Fruit fly (Drosophila melanogaster) whole organism, embryonic: ENCODE results near the gene CG34238.

Experiments
- Abd-B ChIP-seq: fragments of 200-800 bp; sonication (Bioruptor generic); optimal IDR thresholded peaks from 2 replicates; lab custom pipeline; 2018; ENCODE audit warnings: missing biosample characterization, mild to moderate bottlenecking, missing genetic modification characterization, moderate library complexity
- Adf1 ChIP-seq: fragments of 200-800 bp; sonication (Bioruptor generic); IDR thresholded peaks from 2 replicates; pipeline ENCODE4 v1.3.6; 2022; ENCODE audit warnings: missing biosample characterization, missing genetic modification characterization
- CG10654 ChIP-seq: fragments of 200-800 bp; sonication (Bioruptor generic); optimal IDR thresholded peaks from 2 replicates; lab custom pipeline; 2016; ENCODE audit warnings: missing biosample characterization, missing genetic modification characterization
- CG11093 ChIP-seq: fragments of 200-800 bp; sonication (Bioruptor generic); IDR thresholded peaks from 3 replicates; pipeline ENCODE4 v1.3.6; 2022; ENCODE audit warnings: missing biosample characterization, missing genetic modification characterization
- CG11723 ChIP-seq: fragments of 200-800 bp; sonication (Bioruptor generic); optimal IDR thresholded peaks from 2 replicates; lab custom pipeline; 2017; ENCODE audit warnings: missing biosample characterization, mild to moderate bottlenecking, missing genetic modification characterization
- CG13287 ChIP-seq: fragments of 200-800 bp; sonication (Bioruptor generic); IDR thresholded peaks from 2 replicates; pipeline ENCODE4 v1.3.6; 2022; ENCODE audit warnings: missing biosample characterization, missing genetic modification characterization; ENCODE audit not compliant: partially characterized antibody
- CG13424 ChIP-seq: fragments of 200-800 bp; sonication (Bioruptor generic); optimal IDR thresholded peaks from 2 replicates; lab custom pipeline; 2019; ENCODE audit warnings: missing biosample characterization, mild to moderate bottlenecking, missing genetic modification characterization, moderate library complexity
- CG15269 ChIP-seq: fragments of 200-800 bp; sonication (Bioruptor generic); optimal IDR thresholded peaks from 2 replicates; lab custom pipeline; 2018; ENCODE audit warnings: missing biosample characterization, mild to moderate bottlenecking, missing genetic modification characterization, moderate library complexity
- CG1602 ChIP-seq: fragments of 200-800 bp; sonication (Bioruptor generic); optimal IDR thresholded peaks from 3 replicates; lab custom pipeline; 2016; ENCODE audit warnings: missing biosample characterization, missing genetic modification characterization
- CG1647 ChIP-seq: fragments of 200-800 bp; sonication (Bioruptor generic); optimal IDR thresholded peaks from 3 replicates; lab custom pipeline; 2016; ENCODE audit warnings: missing biosample characterization, missing genetic modification characterization
- CG16813 ChIP-seq: fragments of 200-800 bp; sonication (Bioruptor generic); IDR thresholded peaks from 3 replicates; pipeline ENCODE4 v1.3.6; 2022; ENCODE audit warnings: missing biosample characterization, missing genetic modification characterization; ENCODE audit not compliant: partially characterized antibody
- CG18011 ChIP-seq: fragments of 200-800 bp; sonication (Bioruptor generic); optimal IDR thresholded peaks from 2 replicates; lab custom pipeline; 2017; ENCODE audit warnings: missing biosample characterization, missing genetic modification characterization, mild to moderate bottlenecking, moderate library complexity, missing genotype
- CG1832 ChIP-seq: fragments of 200-800 bp; sonication (Bioruptor generic); optimal IDR thresholded peaks from 2 replicates; lab custom pipeline; 2017; ENCODE audit warnings: missing biosample characterization, mild to moderate bottlenecking, missing genetic modification characterization, inconsistent platforms
- CG2678 ChIP-seq: fragments of 200-800 bp; sonication (Bioruptor generic); optimal IDR thresholded peaks from 3 replicates; lab custom pipeline; 2019; ENCODE audit warnings: missing biosample characterization, mild to moderate bottlenecking, missing genetic modification characterization, moderate library complexity
- CG4360 ChIP-seq: fragments of 200-800 bp; sonication (Bioruptor generic); IDR thresholded peaks from 2 replicates; pipeline ENCODE4 v1.3.6; 2022; ENCODE audit warnings: missing biosample characterization, missing genetic modification characterization
- CG5953 ChIP-seq: fragments of 200-800 bp; sonication (Bioruptor generic); IDR thresholded peaks from 2 replicates; pipeline ENCODE4 v1.3.6; 2022; ENCODE audit warnings: missing biosample characterization, missing genetic modification characterization
- CG7963 ChIP-seq: fragments of 200-800 bp; sonication (Bioruptor generic); IDR thresholded peaks from 3 replicates; pipeline ENCODE4 v1.3.6; 2022; ENCODE audit warnings: missing biosample characterization, missing genetic modification characterization; ENCODE audit not compliant: partially characterized antibody
- CG8281 ChIP-seq: fragments of 200-800 bp; sonication (Bioruptor generic); optimal IDR thresholded peaks from 2 replicates; lab custom pipeline; 2018; ENCODE audit warnings: missing biosample characterization, mild to moderate bottlenecking, missing genetic modification characterization, moderate library complexity
- CG8359 ChIP-seq: fragments of 200-800 bp; sonication (Bioruptor generic); optimal IDR thresholded peaks from 2 replicates; lab custom pipeline; 2017; ENCODE audit warnings: missing biosample characterization, mild to moderate bottlenecking, missing genetic modification characterization, borderline replicate concordance
- CG9609 ChIP-seq: fragments of 200-800 bp; sonication (Bioruptor generic); optimal IDR thresholded peaks from 3 replicates; lab custom pipeline; 2016; ENCODE audit warnings: missing biosample characterization, missing genetic modification characterization
- CG9727 ChIP-seq: fragments of 200-800 bp; sonication (Bioruptor generic); optimal IDR thresholded peaks from 3 replicates; lab custom pipeline; 2017; ENCODE audit warnings: missing biosample characterization, mild to moderate bottlenecking, missing genetic modification characterization
- CG9817 ChIP-seq: fragments of 200-800 bp; sonication (Bioruptor generic); optimal IDR thresholded peaks from 2 replicates; lab custom pipeline; 2018; ENCODE audit warnings: missing biosample characterization, mild to moderate bottlenecking, missing genetic modification characterization, moderate library complexity
- CHES-1-like ChIP-seq: fragments of 200-800 bp; sonication (Bioruptor generic); optimal IDR thresholded peaks from 2 replicates; lab custom pipeline; 2016; ENCODE audit warnings: missing biosample characterization, missing genetic modification characterization
- CrebB ChIP-seq: fragments of 200-800 bp; sonication (Bioruptor generic); optimal IDR thresholded peaks from 3 replicates; lab custom pipeline; 2018; ENCODE audit warnings: missing biosample characterization, mild to moderate bottlenecking, missing genetic modification characterization
- Dbx ChIP-seq: fragments of 200-800 bp; sonication (Bioruptor generic); IDR thresholded peaks from 3 replicates; pipeline ENCODE4 v1.3.6; 2022; ENCODE audit warnings: missing biosample characterization, missing genetic modification characterization
- Dip3 ChIP-seq: fragments of 200-800 bp; sonication (Bioruptor generic); optimal IDR thresholded peaks from 3 replicates; lab custom pipeline; 2016; ENCODE audit warnings: missing biosample characterization, missing genetic modification characterization
- Ets65A ChIP-seq: fragments of 200-800 bp; sonication (Bioruptor generic); peaks from one replicate; lab custom pipeline; 2016; ENCODE audit warnings: missing biosample characterization, missing genetic modification characterization
- HLH3B ChIP-seq: fragments of 200-800 bp; sonication (Bioruptor generic); IDR thresholded peaks from 2 replicates; pipeline ENCODE4 v1.3.6; 2022; ENCODE audit warnings: missing biosample characterization, missing genetic modification characterization
- HLHmδ ChIP-seq: fragments of 200-800 bp; sonication (Bioruptor generic); optimal IDR thresholded peaks from 2 replicates; lab custom pipeline; 2018; ENCODE audit warnings: missing biosample characterization, mild to moderate bottlenecking, missing genetic modification characterization, moderate library complexity
- Hr3 ChIP-seq: fragments of 200-800 bp; sonication (Bioruptor generic); optimal IDR thresholded peaks from 3 replicates; lab custom pipeline; 2016; ENCODE audit warnings: missing biosample characterization, missing genetic modification characterization
- Hr39 ChIP-seq: fragments of >200 bp; optimal IDR thresholded peaks from 2 replicates; lab custom pipeline; 2017
- NfI ChIP-seq: fragments of 200-800 bp; sonication (Bioruptor generic); optimal IDR thresholded peaks from 3 replicates; lab custom pipeline; 2018; ENCODE audit warnings: missing biosample characterization, mild to moderate bottlenecking, missing genetic modification characterization, moderate library complexity
- Rfx ChIP-seq: fragments of 200-800 bp; sonication (Bioruptor generic); IDR thresholded peaks from 2 replicates; pipeline ENCODE4 v1.3.6; 2022; ENCODE audit warnings: missing biosample characterization, missing genetic modification characterization
- abd-A ChIP-seq: fragments of 200-800 bp; sonication (Bioruptor generic); optimal IDR thresholded peaks from 3 replicates; lab custom pipeline; 2019; ENCODE audit warnings: missing biosample characterization, mild to moderate bottlenecking, missing genetic modification characterization, moderate library complexity
- ac ChIP-seq: fragments of 200-800 bp; sonication (Bioruptor generic); optimal IDR thresholded peaks from 3 replicates; lab custom pipeline; 2017; ENCODE audit warnings: missing biosample characterization, mild to moderate bottlenecking, missing genetic modification characterization
- crp ChIP-seq, 2 experiments: fragments of 200-800 bp; sonication (Bioruptor generic); optimal IDR thresholded peaks; 2 replicates in 1 of 2; 3 replicates in 1 of 2; lab custom pipeline; 2017; ENCODE audit warnings: missing biosample characterization in 2 of 2, missing genetic modification characterization in 2 of 2, mild to moderate bottlenecking in 1 of 2, moderate library complexity in 1 of 2
- cwo ChIP-seq: fragments of 200-800 bp; sonication (Bioruptor generic); optimal IDR thresholded peaks from 3 replicates; lab custom pipeline; 2017; ENCODE audit warnings: missing biosample characterization, missing genetic modification characterization, mild to moderate bottlenecking, moderate library complexity, missing genetic modification reagents
- dysf ChIP-seq: fragments of 200-800 bp; sonication (Bioruptor generic); IDR thresholded peaks from 3 replicates; pipeline ENCODE4 v1.3.6; 2022; ENCODE audit warnings: missing biosample characterization, missing genetic modification characterization
- grn ChIP-seq: fragments of 200-800 bp; sonication (Bioruptor generic); optimal IDR thresholded peaks from 3 replicates; lab custom pipeline; 2017; ENCODE audit warnings: missing biosample characterization, missing genetic modification characterization
- hb ChIP-seq: fragments of 200-800 bp; sonication (Bioruptor generic); IDR thresholded peaks from 3 replicates; pipeline ENCODE4 v1.3.6; 2022; ENCODE audit warnings: missing biosample characterization, missing genetic modification characterization; ENCODE audit not compliant: partially characterized antibody
- jing ChIP-seq: fragments of 200-800 bp; sonication (Bioruptor generic); optimal IDR thresholded peaks from 2 replicates; lab custom pipeline; 2018; ENCODE audit warnings: missing biosample characterization, mild to moderate bottlenecking, missing genetic modification characterization
- klu ChIP-seq: fragments of 200-800 bp; sonication (Bioruptor generic); IDR thresholded peaks from 2 replicates; pipeline ENCODE4 v1.3.6; 2022; ENCODE audit warnings: missing biosample characterization, missing genetic modification characterization
- nerfin-1 ChIP-seq: fragments of 200-800 bp; sonication (Bioruptor generic); optimal IDR thresholded peaks from 3 replicates; lab custom pipeline; 2019; ENCODE audit warnings: missing biosample characterization, mild to moderate bottlenecking, missing genetic modification characterization, moderate library complexity
- nerfin-2 ChIP-seq: fragments of 200-800 bp; sonication (Bioruptor generic); IDR thresholded peaks from 2 replicates; pipeline ENCODE4 v1.3.6; 2022; ENCODE audit warnings: missing biosample characterization, missing genetic modification characterization; ENCODE audit not compliant: partially characterized antibody
- prd ChIP-seq, 3 experiments: fragments of >200 bp in 2 of 3; fragments of 200-800 bp in 1 of 3; sonication (Bioruptor generic) in 1 of 3; optimal IDR thresholded peaks in 2 of 3; IDR thresholded peaks in 1 of 3; 2 replicates in 2 of 3; 3 replicates in 1 of 3; pipeline versions ENCODE4 v1.3.6 to Lab custom; 2017 to 2022; ENCODE audit warnings: missing biosample characterization in 1 of 3, missing genetic modification characterization in 1 of 3
- ro ChIP-seq: fragments of 200-800 bp; sonication (Bioruptor generic); IDR thresholded peaks from 2 replicates; pipeline ENCODE4 v1.3.6; 2022; ENCODE audit warnings: missing biosample characterization, missing genetic modification characterization
- zen ChIP-seq: fragments of 200-800 bp; sonication (Bioruptor generic); optimal IDR thresholded peaks from 3 replicates; lab custom pipeline; 2018; ENCODE audit warnings: missing biosample characterization, mild to moderate bottlenecking, missing genetic modification characterization, moderate library complexity

CG34238 gene

dm6 chr3L:10660744-10661589 lies 34.7 kb downstream of the CG34238 start, which contains the start of the genes CG32066 and CG8003 (continued):
- no peak for TF ChIP-seq CG9609
- peak; percentile 53 for TF ChIP-seq grn
- TF ChIP-seq CG1602 (GFP tag; lab: Kevin White, UChicago): peak; percentile 52
- 0 out of 2 replicates have a peak, but pooled peaks have one; percentile 15 for TF ChIP-seq HLH3B (GFP tag; lab: Robert Waterston, UW)
- 0 out of 2 replicates have a peak, but pooled peaks have one; percentile 25 for TF ChIP-seq CG5953 (GFP tag; lab: Robert Waterston, UW)
- no peak for TF ChIP-seq Adf1
- TF ChIP-seq CrebB (tag; lab: Kevin White, UChicago): no peak
- no peak for TF ChIP-seq zen (tag; lab: Kevin White, UChicago)
- TF ChIP-seq CG4360: peak; percentile 96
- TF ChIP-seq CG8359 (GFP tag; lab: Kevin White, UChicago): no peak
- TF ChIP-seq Ets65A (GFP tag; lab: Kevin White, UChicago): peak; percentile 89
- TF ChIP-seq Hr39 (lab: Kevin White, UChicago): no peak
- peak; percentile 17 for TF ChIP-seq ac
- TF ChIP-seq prd (optimal IDR thresholded peaks at IDR 0.05; lab: Kevin White, UChicago): no peak
- TF ChIP-seq prd (GFP tag; IDR thresholded peaks at IDR 0.05; lab: Robert Waterston, UW): no peak; the same call in 2 of the 3 replicates
- TF ChIP-seq klu: no peak
- peak; percentile 90 for TF ChIP-seq CG13287 (GFP tag; lab: Robert Waterston, UW)
- no peak for TF ChIP-seq CHES-1-like (GFP tag; lab: Kevin White, UChicago)
- TF ChIP-seq CG10654 (GFP tag; lab: Kevin White, UChicago): no peak
- TF ChIP-seq CG9727: peak; percentile 40
- TF ChIP-seq jing (GFP tag; lab: Kevin White, UChicago): no peak
- TF ChIP-seq CG1832: no peak
- TF ChIP-seq CG11093 (GFP tag; lab: Robert Waterston, UW): no peak
- peak; percentile 50; the same call in 2 of the 3 replicates for TF ChIP-seq Dbx
- peak; percentile 42 for TF ChIP-seq NfI (GFP tag; lab: Kevin White, UChicago)
- TF ChIP-seq CG1647: peak; percentile 1
- peak; percentile 63 for TF ChIP-seq CG2678 (tag; lab: Kevin White, UChicago)
- peak; percentile 40 for TF ChIP-seq Hr3
- peak; percentile 96 for TF ChIP-seq nerfin-1 (tag; lab: Kevin White, UChicago)
- TF ChIP-seq CG11723: peak; percentile 28
- peak; percentile 55 for TF ChIP-seq Rfx
- no peak for TF ChIP-seq dysf (GFP tag; lab: Robert Waterston, UW)
- peak; percentile 6 for TF ChIP-seq Abd-B (GFP tag; lab: Kevin White, UChicago)
- peak; percentile 90 for TF ChIP-seq nerfin-2 (GFP tag; lab: Robert Waterston, UW)
- peak; percentile 85 for TF ChIP-seq CG7963
- TF ChIP-seq Dip3: no peak
- TF ChIP-seq abd-A (tag; lab: Kevin White, UChicago): peak; percentile 24
- peak; percentile 76 for TF ChIP-seq HLHmδ
- TF ChIP-seq crp (GFP tag; optimal IDR thresholded peaks at IDR 0.05; lab: Kevin White, UChicago): no peak
- TF ChIP-seq CG9817 (tag; lab: Kevin White, UChicago): peak; percentile 2
- TF ChIP-seq ro (GFP tag; lab: Robert Waterston, UW): no peak
- peak; percentile 94 for TF ChIP-seq CG16813
- TF ChIP-seq CG8281 (tag; lab: Kevin White, UChicago): no peak
- peak; percentile 50 for TF ChIP-seq CG13424 (tag; lab: Kevin White, UChicago)
- peak; percentile 64 for TF ChIP-seq CG15269 (tag; lab: Kevin White, UChicago)
- TF ChIP-seq cwo: peak; percentile 8
- no peak; the same call in 2 of the 3 replicates for TF ChIP-seq hb
- TF ChIP-seq CG18011: no peak
